Worm (Caenorhabditis elegans): ENCODE data around the gene C33D9.8.

The C33D9.8 gene

DNA sequence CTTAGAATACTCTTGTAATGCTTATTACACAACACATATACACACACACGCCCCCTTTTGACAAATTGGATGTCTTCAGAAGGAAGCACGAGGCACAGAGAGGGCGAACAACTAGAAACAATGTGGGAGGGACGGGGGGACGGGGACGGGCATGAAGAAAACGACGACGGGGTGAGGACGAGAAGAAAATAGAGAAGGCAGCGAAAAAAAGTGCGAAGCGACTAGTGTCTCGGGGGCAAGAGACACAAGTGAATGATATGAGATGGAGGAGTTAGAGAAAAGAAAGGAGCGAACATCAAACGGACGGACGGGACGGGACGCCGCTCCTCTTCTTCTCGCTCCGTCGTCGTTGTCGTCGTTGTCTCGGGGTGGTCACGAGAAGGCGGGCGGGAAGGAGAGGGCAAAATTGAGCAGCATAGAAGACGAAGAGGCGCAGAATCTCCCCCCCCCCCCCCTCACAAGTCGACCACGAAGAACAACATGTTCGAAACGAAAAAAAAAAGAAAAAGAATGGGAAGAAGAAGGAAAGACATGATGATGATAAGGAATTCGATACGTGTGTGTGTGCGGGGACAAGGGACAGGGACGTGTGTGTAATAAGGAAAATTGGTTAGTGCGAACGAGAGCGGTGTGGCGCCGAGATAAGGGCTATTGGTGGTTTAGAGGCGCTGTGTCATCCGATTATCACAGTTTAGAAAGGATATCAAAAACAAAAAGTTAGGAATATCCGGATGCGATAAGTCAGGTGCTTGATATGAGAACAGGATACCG is 8.5 kb upstream of the C33D9.8 start (continued):
- TF ChIP-seq T20F7.1 (GFP tag; optimal IDR thresholded peaks at IDR 0.05) = peak; percentile 86
- peak; percentile 66 for TF ChIP-seq nhr-102 (tag; optimal IDR thresholded peaks at IDR 0.05)
- peak; percentile 35; the same call in 1 of the 2 replicates for TF ChIP-seq vab-7 (GFP tag; IDR thresholded peaks at IDR 0.05)
- peak; percentile 53 for TF ChIP-seq spr-1 (tag; optimal IDR thresholded peaks at IDR 0.05)
- TF ChIP-seq ztf-7 (tag; optimal IDR thresholded peaks at IDR 0.05) = no peak
- TF ChIP-seq daf-8 (GFP tag; IDR thresholded peaks at IDR 0.05) = no peak
- peak; percentile 85 for TF ChIP-seq nhr-25 (tag; optimal IDR thresholded peaks at IDR 0.05; ENCODE audit: borderline replicate concordance, insufficient read depth)

DNA sequence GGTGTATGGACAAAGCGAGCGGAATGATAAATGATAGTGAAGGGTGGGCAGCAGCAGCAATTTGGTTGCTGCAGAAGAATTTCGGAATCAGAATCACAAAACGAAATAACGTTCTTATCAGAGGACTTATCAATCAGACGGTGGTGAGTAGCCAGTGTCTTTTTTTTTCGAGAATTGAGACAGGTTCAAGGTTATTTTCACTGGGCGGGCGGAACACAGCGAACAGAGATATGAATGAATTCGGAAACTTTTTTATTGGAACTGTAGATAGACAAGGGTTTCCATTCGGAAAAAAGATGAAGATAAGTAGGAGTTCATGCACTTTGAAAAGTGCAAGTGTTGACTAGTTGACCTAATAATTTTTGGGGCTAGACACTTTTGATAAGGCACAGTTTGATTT is 6.7 kb upstream of the C33D9.8 start:
- no peak for TF ChIP-seq dpl-1 (GFP tag; optimal IDR thresholded peaks at IDR 0.05)
- no peak for TF ChIP-seq nhr-42 (GFP tag; IDR thresholded peaks at IDR 0.05)
- no peak for TF ChIP-seq ZK337.2 (GFP tag; IDR thresholded peaks at IDR 0.05)
- no peak for TF ChIP-seq attf-4 (tag; optimal IDR thresholded peaks at IDR 0.05)
- peak; percentile 37 for TF ChIP-seq dve-1 (tag; optimal IDR thresholded peaks at IDR 0.05; ENCODE audit: insufficient read depth)
- TF ChIP-seq zip-2 (tag; optimal IDR thresholded peaks at IDR 0.05) = no peak
- no peak for TF ChIP-seq F26F4.8 (GFP tag; conservative IDR thresholded peaks at IDR 0.05)
- peak; percentile 66 for TF ChIP-seq aha-1 (tag)
- no peak for TF ChIP-seq mes-2 (tag; optimal IDR thresholded peaks at IDR 0.05; ENCODE audit: poor library complexity, severe bottlenecking)
- no peak for TF ChIP-seq dmd-9 (GFP tag; IDR thresholded peaks at IDR 0.05)
- peak in 1 of 2 experiments; percentile 19 for TF ChIP-seq lsy-2 (tag; optimal IDR thresholded peaks at IDR 0.05)
- no peak for TF ChIP-seq sdz-12 (GFP tag; optimal IDR thresholded peaks at IDR 0.05)
- no peak for TF ChIP-seq ama-1 (optimal IDR thresholded peaks at IDR 0.05)
- TF ChIP-seq nhr-28 (tag; optimal IDR thresholded peaks at IDR 0.05) = peak; percentile 84
- TF ChIP-seq ztf-7 (tag; optimal IDR thresholded peaks at IDR 0.05) = no peak
- no peak for TF ChIP-seq dmd-8 (GFP tag; IDR thresholded peaks at IDR 0.05)
- no peak for TF ChIP-seq R02D3.7 (tag; optimal IDR thresholded peaks at IDR 0.05)
- no peak for TF ChIP-seq spr-3 (GFP tag; optimal IDR thresholded peaks at IDR 0.05)
- TF ChIP-seq mxl-3 (GFP tag; optimal IDR thresholded peaks at IDR 0.05) = peak; percentile 80
- peak in 1 of 2 experiments; percentile 52 for TF ChIP-seq mdl-1 (tag; optimal IDR thresholded peaks at IDR 0.05)
- TF ChIP-seq hlh-11 (tag; optimal IDR thresholded peaks at IDR 0.05) = peak; percentile 85
- no peak for TF ChIP-seq D1046.2 (GFP tag; IDR thresholded peaks at IDR 0.05)
- TF ChIP-seq ZK546.5 (tag; optimal IDR thresholded peaks at IDR 0.05) = no peak
- TF ChIP-seq aly-2 (tag; optimal IDR thresholded peaks at IDR 0.05) = no peak
- peak; percentile 3 for TF ChIP-seq nhr-102 (tag; optimal IDR thresholded peaks at IDR 0.05)
- TF ChIP-seq ceh-20 (GFP tag; IDR thresholded peaks at IDR 0.05) = peak; percentile 27; the same call in 1 of the 2 replicates
- TF ChIP-seq unc-62 (GFP tag; optimal IDR thresholded peaks at IDR 0.05 in 1 of 2) = peak in 1 of 2 experiments; percentile 97
- no peak for TF ChIP-seq unc-62 (tag; optimal IDR thresholded peaks at IDR 0.05)
- TF ChIP-seq pqm-1 (tag; optimal IDR thresholded peaks at IDR 0.05) = peak; percentile 80
- TF ChIP-seq hlh-30 (tag; optimal IDR thresholded peaks at IDR 0.05; ENCODE audit: insufficient read depth) = peak; percentile 25
- TF ChIP-seq nhr-48 (tag; optimal IDR thresholded peaks at IDR 0.05) = no peak
- no peak for TF ChIP-seq lin-13 (GFP tag; optimal IDR thresholded peaks at IDR 0.05)
- TF ChIP-seq nhr-77 (tag; optimal IDR thresholded peaks at IDR 0.05) = no peak
- no peak for TF ChIP-seq daf-16 (GFP tag; optimal IDR thresholded peaks at IDR 0.05)
- peak; percentile 26 for TF ChIP-seq daf-16 (tag; optimal IDR thresholded peaks at IDR 0.05)
- TF ChIP-seq nhr-25 (tag; optimal IDR thresholded peaks at IDR 0.05; ENCODE audit: borderline replicate concordance, insufficient read depth) = peak; percentile 94
- no peak for TF ChIP-seq lin-39 (tag; optimal IDR thresholded peaks at IDR 0.05)
- TF ChIP-seq tra-1 (GFP tag; IDR thresholded peaks at IDR 0.05) = peak; percentile 74; the same call in 1 of the 2 replicates
- peak; percentile 71 for TF ChIP-seq dmd-6 (GFP tag; IDR thresholded peaks at IDR 0.05)
